Fruit fly (Drosophila melanogaster): ENCODE data around the gene Nin.
A peak's percentile ranks its signal among the peaks of the same experiment; 100 is the strongest.

The Nin gene

DNA sequence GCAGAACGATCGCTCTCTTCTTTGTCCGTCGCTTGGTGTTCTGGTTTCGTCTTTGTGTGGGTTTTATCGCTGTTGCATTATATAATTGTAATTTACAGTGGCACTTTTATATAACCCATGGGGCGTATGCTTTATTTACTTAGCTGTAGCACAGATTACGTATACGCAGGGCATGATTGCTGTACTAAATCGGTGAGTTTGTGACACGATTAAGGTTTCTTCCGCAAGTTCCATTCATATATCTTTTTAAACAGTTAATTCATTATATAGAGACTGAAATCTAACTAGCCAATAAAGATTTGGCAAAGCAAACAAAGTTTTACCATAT lies 16.9 kb upstream of the Nin start (continued):
- TF ChIP-seq Sox14 (GFP tag; optimal IDR thresholded peaks at IDR 0.05) (no peak), CG6808 (GFP tag; optimal IDR thresholded peaks at IDR 0.05) (no peak), dsx (GFP tag; optimal IDR thresholded peaks at IDR 0.05; ENCODE audit: poor library complexity, severe bottlenecking) (no peak), CG8632 (GFP tag; optimal IDR thresholded peaks at IDR 0.05) (no peak), CG3032 (tag; optimal IDR thresholded peaks at IDR 0.05) (no peak), ss (GFP tag; optimal IDR thresholded peaks at IDR 0.05) (no peak), Hr4 (GFP tag; optimal IDR thresholded peaks at IDR 0.05) (no peak), CG16779 (tag; optimal IDR thresholded peaks at IDR 0.05) (no peak), CG4318 (GFP tag; optimal IDR thresholded peaks at IDR 0.05) (no peak), Eip75B (GFP tag; optimal IDR thresholded peaks at IDR 0.05) (peak; percentile 37), lz (GFP tag; optimal IDR thresholded peaks at IDR 0.05) (no peak), fd85E (GFP tag; optimal IDR thresholded peaks at IDR 0.05) (no peak), Sox102F (GFP tag; optimal IDR thresholded peaks at IDR 0.05) (no peak), Smox (GFP tag; optimal IDR thresholded peaks at IDR 0.05) (no peak), CG8119 (GFP tag; IDR thresholded peaks at IDR 0.05) (no peak), spab (GFP tag; optimal IDR thresholded peaks at IDR 0.05) (no peak), cyc (GFP tag; optimal IDR thresholded peaks at IDR 0.05) (no peak)

- TF ChIP-seq Smox (GFP tag; optimal IDR thresholded peaks at IDR 0.05) (peak; percentile 17), Blimp-1 (GFP tag; optimal IDR thresholded peaks at IDR 0.05) (peak; percentile 96), Sox102F (GFP tag; optimal IDR thresholded peaks at IDR 0.05) (peak; percentile 66), Ets21C (GFP tag; optimal IDR thresholded peaks at IDR 0.05) (no peak), Sox15 (GFP tag; optimal IDR thresholded peaks at IDR 0.05) (no peak), CG8119 (GFP tag; IDR thresholded peaks at IDR 0.05) (no peak), achi (GFP tag; optimal IDR thresholded peaks at IDR 0.05) (peak; percentile 17), Eip93F (GFP tag; optimal IDR thresholded peaks at IDR 0.05) (peak; percentile 41), eg (GFP tag; IDR thresholded peaks at IDR 0.05) (peak; percentile 5; the same call in 1 of the 3 replicates), Eip78C (GFP tag) (peak; percentile 81), salr (GFP tag; optimal IDR thresholded peaks at IDR 0.05) (peak in 1 of 2 experiments; percentile 11), vri (GFP tag; optimal IDR thresholded peaks at IDR 0.05) (no peak), ss (GFP tag; optimal IDR thresholded peaks at IDR 0.05) (peak; percentile 53 to 72), svp (GFP tag) (peak; percentile 98), Lpt (GFP tag; optimal IDR thresholded peaks at IDR 0.05) (peak; percentile 66), acj6 (GFP tag; optimal IDR thresholded peaks at IDR 0.05) (no peak), CG15336 (GFP tag; IDR thresholded peaks at IDR 0.05) (no peak), Sox14 (GFP tag; optimal IDR thresholded peaks at IDR 0.05) (peak; percentile 99), CG8319 (GFP tag; optimal IDR thresholded peaks at IDR 0.05) (peak; percentile 17), CG16779 (tag; optimal IDR thresholded peaks at IDR 0.05) (peak; percentile 24), CG6163 (GFP tag; IDR thresholded peaks at IDR 0.05) (peak; percentile 31; the same call in 1 of the 3 replicates), CG32006 (GFP tag; optimal IDR thresholded peaks at IDR 0.05) (no peak), CG7368 (GFP tag; optimal IDR thresholded peaks at IDR 0.05) (no peak), CG3032 (tag; optimal IDR thresholded peaks at IDR 0.05) (peak; percentile 4), CG3919 (GFP tag; optimal IDR thresholded peaks at IDR 0.05) (peak; percentile 34), net (GFP tag; optimal IDR thresholded peaks at IDR 0.05) (no peak), Eip75B (GFP tag; optimal IDR thresholded peaks at IDR 0.05) (peak; percentile 76), CG10669 (GFP tag; optimal IDR thresholded peaks at IDR 0.05) (peak; percentile 37), CG6808 (GFP tag; optimal IDR thresholded peaks at IDR 0.05) (peak; percentile 41), Hr38 (GFP tag; optimal IDR thresholded peaks at IDR 0.05) (no peak), lz (GFP tag; optimal IDR thresholded peaks at IDR 0.05) (no peak), dsx (GFP tag; optimal IDR thresholded peaks at IDR 0.05; ENCODE audit: poor library complexity, severe bottlenecking) (peak; percentile 73), CG6792 (GFP tag; optimal IDR thresholded peaks at IDR 0.05) (no peak), CG6854 (GFP tag; optimal IDR thresholded peaks at IDR 0.05) (peak; percentile 55), Met (GFP tag; optimal IDR thresholded peaks at IDR 0.05) (peak; percentile 10), OdsH (GFP tag; optimal IDR thresholded peaks at IDR 0.05) (no peak)
Observed at dm6 chr2L:5294392-5295244, 16.3 kb upstream of the Nin start.

Data from whole organism, prepupa.